Worm (Caenorhabditis elegans): ENCODE data around the gene srab-10.

srab-10 gene

DNA sequence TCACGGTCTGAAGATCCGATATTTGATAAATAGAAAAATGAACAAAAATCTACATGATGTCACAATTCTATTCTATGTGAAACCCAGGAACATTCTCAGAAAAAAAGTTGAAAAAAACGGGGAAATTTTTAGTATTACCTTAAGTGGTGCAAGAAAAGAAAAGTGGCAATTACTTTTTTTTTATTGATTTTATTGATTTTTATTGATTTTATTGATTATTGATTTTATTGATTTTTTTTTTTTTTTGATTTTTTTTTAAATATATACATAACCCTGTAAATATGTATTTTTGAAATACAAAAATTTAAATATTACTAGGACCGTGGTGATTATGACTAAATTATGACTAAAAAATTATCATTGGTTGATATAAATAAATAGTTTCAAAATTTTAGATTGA lies 27.2 kb upstream of the srab-10 start:
- no peak for TF ChIP-seq mab-5 (tag; optimal IDR thresholded peaks at IDR 0.05)

DNA sequence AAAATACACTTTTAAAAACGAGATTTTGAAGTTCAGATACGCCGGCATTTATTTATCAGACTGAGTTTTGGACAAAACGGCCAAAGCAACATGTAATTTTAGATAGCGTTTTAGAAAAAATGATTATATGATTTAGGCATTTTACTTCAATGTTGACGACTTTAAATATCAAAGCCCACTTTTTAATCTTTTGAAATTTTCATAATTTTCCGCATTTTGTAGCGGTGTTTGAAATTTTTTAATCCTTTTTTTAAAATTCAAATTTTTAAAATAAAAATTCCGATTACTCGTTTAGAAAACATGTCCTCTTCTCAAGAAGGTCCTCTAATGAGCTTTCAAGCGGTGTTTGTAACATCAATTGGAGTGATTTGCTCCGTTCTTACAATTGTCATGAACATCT lies 25.4 kb upstream of the srab-10 start, which contains the start of gene srbc-6:
srbc-6 (plus strand) TSS at position 301 of the 400 bp plus-strand sequence.
- no peak for TF ChIP-seq elt-1 (tag; optimal IDR thresholded peaks at IDR 0.05; ENCODE audit: borderline replicate concordance, insufficient read depth)

DNA sequence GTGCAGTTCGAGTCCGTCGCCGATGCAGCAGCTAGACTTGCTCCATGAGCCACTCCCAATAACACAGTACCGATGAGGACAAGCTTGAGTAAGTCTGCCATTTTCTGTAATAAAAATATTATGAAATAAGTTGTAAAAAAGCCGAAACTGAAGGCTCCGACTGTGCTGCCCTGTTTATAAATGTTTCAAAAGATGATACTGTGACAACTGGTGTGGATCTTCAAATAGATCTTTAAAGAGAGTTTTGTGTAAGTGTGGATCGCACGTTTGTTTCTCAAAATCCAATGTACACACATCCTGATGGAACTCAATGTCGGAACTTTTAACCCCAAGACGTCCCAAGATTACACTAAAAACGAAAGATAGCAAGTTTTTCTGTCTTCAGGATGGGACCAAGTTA lies 24.3 kb upstream of the srab-10 start, which contains the start of gene C36C5.15:
C36C5.15 (minus strand) TSS at position 101 of the 400 bp plus-strand sequence.
- TF ChIP-seq nhr-2 (tag; optimal IDR thresholded peaks at IDR 0.05) (no peak), hlh-1 (tag; optimal IDR thresholded peaks at IDR 0.05) (no peak), elt-3 (tag; optimal IDR thresholded peaks at IDR 0.05) (no peak), ham-2 (GFP tag; optimal IDR thresholded peaks at IDR 0.05) (no peak), elt-1 (tag; optimal IDR thresholded peaks at IDR 0.05; ENCODE audit: borderline replicate concordance, insufficient read depth) (no peak), ztf-11 (tag; optimal IDR thresholded peaks at IDR 0.05) (no peak), snpc-4 (tag; optimal IDR thresholded peaks at IDR 0.05) (no peak), ceh-83 (GFP tag; optimal IDR thresholded peaks at IDR 0.05) (no peak)

DNA sequence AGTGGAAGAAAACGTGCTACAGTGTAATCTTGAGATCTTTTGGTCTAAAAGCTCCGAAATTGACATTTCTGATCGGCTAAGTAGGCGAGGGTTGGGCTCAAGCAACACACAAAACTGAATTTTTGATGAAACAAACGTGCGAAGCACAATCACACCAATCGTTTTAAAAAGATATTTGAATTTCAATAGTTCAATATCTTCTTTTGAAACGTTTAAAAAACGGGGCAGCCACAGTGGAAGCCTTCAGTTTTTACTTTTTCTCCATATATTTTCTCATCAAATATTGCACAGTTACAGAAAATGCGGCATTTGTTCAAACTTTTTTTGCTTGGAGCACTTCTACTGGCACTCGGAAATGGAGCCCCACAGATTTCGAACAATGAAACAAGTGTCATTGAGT lies 21.9 kb upstream of the srab-10 start, which contains the start of gene C36C5.4:
C36C5.4 (plus strand) TSS at position 301 of the 400 bp plus-strand sequence.
- TF ChIP-seq nhr-237 (tag; optimal IDR thresholded peaks at IDR 0.05) (no peak), cnd-1 (tag; optimal IDR thresholded peaks at IDR 0.05) (no peak), sem-2 (GFP tag; optimal IDR thresholded peaks at IDR 0.05) (no peak), lin-32 (GFP tag; optimal IDR thresholded peaks at IDR 0.05) (no peak), nhr-12 (tag; optimal IDR thresholded peaks at IDR 0.05) (no peak), zip-8 (tag; optimal IDR thresholded peaks at IDR 0.05) (no peak), tbx-8 (GFP tag; optimal IDR thresholded peaks at IDR 0.05) (no peak), flh-1 (GFP tag; optimal IDR thresholded peaks at IDR 0.05) (no peak), elt-3 (tag; optimal IDR thresholded peaks at IDR 0.05) (no peak), elt-1 (tag; optimal IDR thresholded peaks at IDR 0.05; ENCODE audit: borderline replicate concordance, insufficient read depth) (no peak), nhr-76 (tag; optimal IDR thresholded peaks at IDR 0.05) (no peak), unc-120 (tag; optimal IDR thresholded peaks at IDR 0.05; ENCODE audit: poor library complexity, severe bottlenecking) (no peak), snpc-4 (tag; optimal IDR thresholded peaks at IDR 0.05) (no peak), mab-5 (tag; optimal IDR thresholded peaks at IDR 0.05) (no peak), sptf-1 (tag; optimal IDR thresholded peaks at IDR 0.05) (no peak), nhr-28 (tag; optimal IDR thresholded peaks at IDR 0.05) (no peak), lin-13 (tag; optimal IDR thresholded peaks at IDR 0.05) (no peak), ceh-83 (GFP tag; optimal IDR thresholded peaks at IDR 0.05) (no peak), bed-3 (GFP tag; optimal IDR thresholded peaks at IDR 0.05) (no peak)

DNA sequence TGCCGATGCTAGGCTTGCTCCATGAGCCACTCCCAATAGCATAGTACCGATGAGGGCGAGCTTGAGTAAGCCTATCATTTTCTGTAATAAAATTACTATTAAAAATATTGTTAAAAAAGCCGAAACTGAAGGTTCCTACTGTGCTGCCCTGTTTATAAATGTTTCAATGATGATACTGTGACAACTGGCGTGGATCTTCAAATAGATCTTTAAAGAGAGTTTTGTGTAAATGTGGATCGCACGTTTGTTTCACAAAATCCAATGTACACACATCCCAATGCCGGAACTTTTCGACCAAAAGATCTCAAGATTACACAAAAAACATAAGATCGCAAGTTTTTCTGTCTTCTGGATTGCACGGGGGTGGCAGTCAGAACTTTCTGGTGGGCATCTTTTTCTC lies 21.0 kb upstream of the srab-10 start, which contains the start of gene C36C5.14:
C36C5.14 (minus strand) TSS at position 101 of the 400 bp plus-strand sequence.
- TF ChIP-seq ceh-83 (GFP tag; optimal IDR thresholded peaks at IDR 0.05) (no peak), mls-2 (tag; optimal IDR thresholded peaks at IDR 0.05) (no peak), elt-1 (tag; optimal IDR thresholded peaks at IDR 0.05; ENCODE audit: borderline replicate concordance, insufficient read depth) (no peak), ztf-11 (tag; optimal IDR thresholded peaks at IDR 0.05) (no peak), nhr-2 (tag; optimal IDR thresholded peaks at IDR 0.05) (no peak), ces-1 (GFP tag; optimal IDR thresholded peaks at IDR 0.05) (no peak), lin-13 (tag; optimal IDR thresholded peaks at IDR 0.05) (no peak), unc-62 (GFP tag; optimal IDR thresholded peaks at IDR 0.05) (no peak), nhr-237 (tag; optimal IDR thresholded peaks at IDR 0.05) (no peak), flh-1 (GFP tag; optimal IDR thresholded peaks at IDR 0.05) (no peak), mep-1 (tag; optimal IDR thresholded peaks at IDR 0.05) (no peak), nhr-76 (tag; optimal IDR thresholded peaks at IDR 0.05) (no peak), unc-39 (tag; optimal IDR thresholded peaks at IDR 0.05) (no peak)

DNA sequence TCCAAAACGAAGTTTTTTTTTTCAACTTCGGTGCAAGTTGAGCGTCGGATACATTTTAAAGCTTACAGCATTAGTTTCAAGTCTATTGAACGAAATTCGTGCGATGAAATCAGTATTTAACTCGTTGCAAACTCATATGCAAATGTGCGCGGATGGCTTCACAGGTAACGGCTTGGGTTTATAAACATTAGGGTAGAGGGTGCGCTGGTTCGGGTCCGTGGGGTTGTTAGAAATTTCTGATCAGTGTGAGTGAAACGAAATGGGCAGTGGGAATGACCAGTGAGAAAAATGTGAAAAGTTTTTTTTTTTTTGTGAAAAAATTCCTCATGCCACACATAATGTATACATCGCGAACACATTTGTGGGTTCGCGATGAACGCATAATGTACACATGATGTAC lies 18.7 kb upstream of the srab-10 start:
- no peak for TF ChIP-seq sptf-1 (tag; optimal IDR thresholded peaks at IDR 0.05)
- TF ChIP-seq mab-5 (tag; optimal IDR thresholded peaks at IDR 0.05): no peak
- TF ChIP-seq bed-3 (GFP tag; optimal IDR thresholded peaks at IDR 0.05): no peak
- no peak for TF ChIP-seq ham-2 (GFP tag; optimal IDR thresholded peaks at IDR 0.05)
- TF ChIP-seq pha-4 (tag; optimal IDR thresholded peaks at IDR 0.05): no peak
- TF ChIP-seq ztf-11 (tag; optimal IDR thresholded peaks at IDR 0.05): no peak
- TF ChIP-seq mep-1 (tag; optimal IDR thresholded peaks at IDR 0.05): no peak
- TF ChIP-seq flh-1 (GFP tag; optimal IDR thresholded peaks at IDR 0.05): no peak
- no peak for TF ChIP-seq lsy-2 (tag; optimal IDR thresholded peaks at IDR 0.05)
- TF ChIP-seq cnd-1 (tag; optimal IDR thresholded peaks at IDR 0.05): no peak
